Worm (Caenorhabditis elegans) whole organism, L4 larva: ENCODE results near the gene maph-1.3.
"Not testable (repeated sequence)": the region's sequence is repeated elsewhere in the genome, so short reads cannot be mapped to it uniquely, and the experiment has no call there.

Experiments
- aha-1 ChIP-seq: fragments of 150-350 bp; peaks from one replicate; lab custom pipeline; 2014; ENCODE audit warnings: missing biosample characterization, missing genetic modification characterization
- nhr-11 ChIP-seq: fragments of 150-350 bp; optimal IDR thresholded peaks from 2 replicates; lab custom pipeline; 2014; ENCODE audit warnings: missing biosample characterization, missing genetic modification characterization
- nhr-76 ChIP-seq: fragments of 150-350 bp; optimal IDR thresholded peaks from 2 replicates; lab custom pipeline; 2014; ENCODE audit warnings: missing biosample characterization, missing genetic modification characterization
- pha-4 ChIP-seq, 2 experiments: fragments of 150-350 bp in 1 of 2; fragments of 200-800 bp in 1 of 2; sonication (Bioruptor generic) in 1 of 2; IDR thresholded peaks in 1 of 2; optimal IDR thresholded peaks in 1 of 2; 2 replicates each; pipeline versions ENCODE4 v1.3.6 to Lab custom; 2014 to 2022; ENCODE audit warnings: missing genetic modification characterization in 2 of 2, missing genetic modification reagents in 2 of 2, missing biosample characterization in 1 of 2, missing compliant biosample characterization in 1 of 2
- unc-62 ChIP-seq, 3 experiments: fragments of 150-350 bp in 1 of 3; sonication (generic microtip); optimal IDR thresholded peaks in 2 of 3; peaks in 1 of 3; 1 replicate in 1 of 3; 2 replicates in 2 of 3; lab custom pipeline; 2014 to 2017; ENCODE audit warnings: missing biosample characterization in 3 of 3, missing genetic modification characterization in 3 of 3, missing genetic modification reagents in 3 of 3, missing genotype in 1 of 3
- zag-1 ChIP-seq: fragments of 150-350 bp; optimal IDR thresholded peaks from 2 replicates; lab custom pipeline; 2014; ENCODE audit warnings: missing biosample characterization, missing genetic modification characterization

DNA sequence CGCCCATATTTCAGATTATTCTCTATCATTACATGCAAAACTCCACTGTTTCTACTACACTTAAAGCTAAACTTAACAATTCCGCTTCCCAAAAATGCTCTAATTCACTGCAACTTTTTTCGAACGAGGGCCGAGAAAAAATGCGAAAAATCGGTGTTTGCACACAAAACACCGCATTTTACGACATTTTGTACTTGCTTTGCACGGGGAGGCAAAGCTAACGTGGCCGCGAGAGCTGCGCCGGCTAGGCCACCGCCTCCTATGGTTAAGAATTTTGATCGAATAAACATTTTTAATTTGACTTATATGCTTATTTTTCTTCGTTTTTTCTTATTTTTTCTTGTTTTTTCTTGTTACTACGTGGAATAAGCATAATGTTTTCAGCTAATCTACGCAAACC, 10.2 kb downstream of the maph-1.3 start:
- not testable (repeated sequence) for TF ChIP-seq unc-62 (GFP tag; optimal IDR thresholded peaks at IDR 0.05 in 1 of 2; lab: Kevin White, UChicago); unc-62 (tag; optimal IDR thresholded peaks at IDR 0.05; lab: Kevin White, UChicago); aha-1 (tag; lab: Kevin White, UChicago); pha-4 (tag; optimal IDR thresholded peaks at IDR 0.05; lab: Kevin White, UChicago); zag-1 (tag; lab: Kevin White, UChicago); nhr-76; nhr-11 (tag; lab: Kevin White, UChicago)
- TF ChIP-seq pha-4 (GFP tag; IDR thresholded peaks at IDR 0.05; lab: Robert Waterston, UW), result peak; percentile 89
